Fruit fly (Drosophila melanogaster) whole organism, embryonic: ENCODE results near the gene Sf3b6.
A peak's percentile ranks its signal among the peaks of the same experiment; 100 is the strongest.

Experiments
- CG10462 ChIP-seq: fragments of 200-800 bp; sonication (Bioruptor generic); optimal IDR thresholded peaks from 2 replicates; lab custom pipeline; 2016; ENCODE audit warnings: missing biosample characterization, missing genetic modification characterization
- CG11093 ChIP-seq: fragments of 200-800 bp; sonication (Bioruptor generic); IDR thresholded peaks from 3 replicates; pipeline ENCODE4 v1.3.6; 2022; ENCODE audit warnings: missing biosample characterization, missing genetic modification characterization
- CG11504 ChIP-seq: fragments of 200-800 bp; sonication (Bioruptor generic); optimal IDR thresholded peaks from 3 replicates; lab custom pipeline; 2019; ENCODE audit warnings: missing biosample characterization, mild to moderate bottlenecking, missing genetic modification characterization, moderate library complexity
- CG12155 ChIP-seq: fragments of 200-800 bp; sonication (Bioruptor generic); optimal IDR thresholded peaks from 3 replicates; lab custom pipeline; 2016; ENCODE audit warnings: missing biosample characterization, missing genetic modification characterization
- CG12219 ChIP-seq: fragments of 200-800 bp; sonication (Bioruptor generic); optimal IDR thresholded peaks from 3 replicates; lab custom pipeline; 2018; ENCODE audit warnings: missing biosample characterization, mild to moderate bottlenecking, missing genetic modification characterization
- CG12236 ChIP-seq: fragments of 200-800 bp; sonication (Bioruptor generic); optimal IDR thresholded peaks from 2 replicates; lab custom pipeline; 2016; ENCODE audit warnings: missing biosample characterization, missing genetic modification characterization
- CG14667 ChIP-seq: fragments of 200-800 bp; sonication (Bioruptor generic); IDR thresholded peaks from 2 replicates; pipeline ENCODE4 v1.3.6; 2022; ENCODE audit warnings: missing biosample characterization, missing genetic modification characterization
- CG15011 ChIP-seq: fragments of 200-800 bp; sonication (Bioruptor generic); optimal IDR thresholded peaks from 3 replicates; lab custom pipeline; 2018; ENCODE audit warnings: missing biosample characterization, mild to moderate bottlenecking, missing genetic modification characterization
- CG15479 ChIP-seq: fragments of 200-800 bp; sonication (Bioruptor generic); optimal IDR thresholded peaks from 3 replicates; lab custom pipeline; 2019; ENCODE audit warnings: missing biosample characterization, mild to moderate bottlenecking, missing genetic modification characterization, moderate library complexity
- CG1832 ChIP-seq: fragments of 200-800 bp; sonication (Bioruptor generic); optimal IDR thresholded peaks from 2 replicates; lab custom pipeline; 2017; ENCODE audit warnings: missing biosample characterization, mild to moderate bottlenecking, missing genetic modification characterization, inconsistent platforms
- CG2875 ChIP-seq: fragments of 200-800 bp; sonication (Bioruptor generic); optimal IDR thresholded peaks from 2 replicates; lab custom pipeline; 2017; ENCODE audit warnings: missing biosample characterization, mild to moderate bottlenecking, missing genetic modification characterization, missing genetic modification reagents
- CG2889 ChIP-seq: fragments of 200-800 bp; sonication (Bioruptor generic); IDR thresholded peaks from 3 replicates; pipeline ENCODE4 v1.3.6; 2022; ENCODE audit warnings: missing biosample characterization, missing genetic modification characterization
- CG31365 ChIP-seq: fragments of 200-800 bp; sonication (Bioruptor generic); optimal IDR thresholded peaks from 2 replicates; lab custom pipeline; 2018; ENCODE audit warnings: missing biosample characterization, mild to moderate bottlenecking, missing genetic modification characterization
- CG33557 ChIP-seq: fragments of 200-800 bp; sonication (Bioruptor generic); optimal IDR thresholded peaks from 2 replicates; lab custom pipeline; 2019; ENCODE audit warnings: missing biosample characterization, mild to moderate bottlenecking, missing genetic modification characterization, moderate library complexity
- CG34422 ChIP-seq: fragments of 200-800 bp; sonication (Bioruptor generic); IDR thresholded peaks from 3 replicates; pipeline ENCODE4 v1.3.6; 2022; ENCODE audit warnings: missing biosample characterization, missing genetic modification characterization
- CG4617 ChIP-seq: fragments of 200-800 bp; sonication (Bioruptor generic); optimal IDR thresholded peaks from 3 replicates; lab custom pipeline; 2016; ENCODE audit warnings: missing biosample characterization, missing genetic modification characterization, borderline replicate concordance
- CG6813 ChIP-seq: fragments of 200-800 bp; sonication (Bioruptor generic); optimal IDR thresholded peaks from 2 replicates; lab custom pipeline; 2017; ENCODE audit warnings: missing biosample characterization, missing genetic modification characterization, mild to moderate bottlenecking, moderate library complexity, missing genetic modification reagents
- CG6854 ChIP-seq: fragments of 200-800 bp; sonication (Bioruptor generic); optimal IDR thresholded peaks from 3 replicates; lab custom pipeline; 2017; ENCODE audit warnings: missing biosample characterization, mild to moderate bottlenecking, missing genetic modification characterization
- CG7745 ChIP-seq: fragments of 200-800 bp; sonication (Bioruptor generic); optimal IDR thresholded peaks from 2 replicates; lab custom pipeline; 2018; ENCODE audit warnings: missing biosample characterization, mild to moderate bottlenecking, missing genetic modification characterization, moderate library complexity
- CG8290 ChIP-seq, 3 experiments: fragments of 200-800 bp; sonication (Bioruptor generic); optimal IDR thresholded peaks; 2 replicates each; lab custom pipeline; 2016 to 2019; ENCODE audit warnings: missing biosample characterization in 3 of 3, missing genetic modification characterization in 3 of 3, mild to moderate bottlenecking in 2 of 3, moderate library complexity in 1 of 3
- D19B ChIP-seq: fragments of 200-800 bp; sonication (Bioruptor generic); optimal IDR thresholded peaks from 2 replicates; lab custom pipeline; 2017; ENCODE audit warnings: missing biosample characterization, mild to moderate bottlenecking, missing genetic modification characterization
- Elba2 ChIP-seq: fragments of 200-800 bp; sonication (Bioruptor generic); optimal IDR thresholded peaks from 3 replicates; lab custom pipeline; 2016; ENCODE audit warnings: missing biosample characterization, missing genetic modification characterization
- Hr51 ChIP-seq, 2 experiments: fragments of 200-800 bp; sonication (Bioruptor generic); optimal IDR thresholded peaks; 2 replicates in 1 of 2; 3 replicates in 1 of 2; lab custom pipeline; 2016 to 2018; ENCODE audit warnings: missing biosample characterization in 2 of 2, missing genetic modification characterization in 2 of 2, mild to moderate bottlenecking in 1 of 2, moderate library complexity in 1 of 2
- MTF-1 ChIP-seq: fragments of 200-800 bp; sonication (Bioruptor generic); optimal IDR thresholded peaks from 2 replicates; lab custom pipeline; 2018; ENCODE audit warnings: missing biosample characterization, mild to moderate bottlenecking, missing genetic modification characterization, borderline replicate concordance
- Oaz ChIP-seq: fragments of 200-800 bp; sonication (Bioruptor generic); IDR thresholded peaks from 2 replicates; pipeline ENCODE4 v1.3.6; 2022; ENCODE audit warnings: missing biosample characterization, missing genetic modification characterization
- Optix ChIP-seq: fragments of 200-800 bp; sonication (Bioruptor generic); IDR thresholded peaks from 3 replicates; pipeline ENCODE4 v1.3.6; 2022; ENCODE audit warnings: missing biosample characterization, missing genetic modification characterization
- Trl ChIP-seq, 3 experiments: fragments of >200 bp in 2 of 3; fragments of 200-800 bp in 1 of 3; sonication (Bioruptor generic) in 1 of 3; optimal IDR thresholded peaks; 2 replicates in 1 of 3; 3 replicates in 2 of 3; lab custom pipeline; 2016 to 2017; ENCODE audit warnings: missing biosample characterization in 1 of 3, missing genetic modification characterization in 1 of 3
- ash1 ChIP-seq: fragments of 200-800 bp; sonication (Bioruptor generic); optimal IDR thresholded peaks from 2 replicates; lab custom pipeline; 2018; ENCODE audit warnings: missing biosample characterization, mild to moderate bottlenecking, missing genetic modification characterization
- corto ChIP-seq: fragments of 200-800 bp; sonication (Bioruptor generic); optimal IDR thresholded peaks from 2 replicates; lab custom pipeline; 2016; ENCODE audit warnings: missing biosample characterization, mild to moderate bottlenecking, missing genetic modification characterization, moderate library complexity
- croc ChIP-seq: fragments of 200-800 bp; sonication (Bioruptor generic); conservative IDR thresholded peaks from 3 replicates; pipeline ENCODE4 v1.3.6; 2022; ENCODE audit warnings: missing biosample characterization, missing genetic modification characterization
- crp ChIP-seq, 2 experiments: fragments of 200-800 bp; sonication (Bioruptor generic); optimal IDR thresholded peaks; 2 replicates in 1 of 2; 3 replicates in 1 of 2; lab custom pipeline; 2017; ENCODE audit warnings: missing biosample characterization in 2 of 2, missing genetic modification characterization in 2 of 2, mild to moderate bottlenecking in 1 of 2, moderate library complexity in 1 of 2
- dimm ChIP-seq: fragments of 200-800 bp; sonication (Bioruptor generic); IDR thresholded peaks from 2 replicates; pipeline ENCODE4 v1.3.6; 2022; ENCODE audit warnings: missing biosample characterization, missing genetic modification characterization
- dysf ChIP-seq: fragments of 200-800 bp; sonication (Bioruptor generic); IDR thresholded peaks from 3 replicates; pipeline ENCODE4 v1.3.6; 2022; ENCODE audit warnings: missing biosample characterization, missing genetic modification characterization
- eve ChIP-seq, 2 experiments: fragments of >200 bp; optimal IDR thresholded peaks; 2 replicates each; lab custom pipeline; 2017; ENCODE audit warnings: missing biosample characterization in 2 of 2, missing genetic modification characterization in 2 of 2
- fd102C ChIP-seq: fragments of 200-800 bp; sonication (Bioruptor generic); optimal IDR thresholded peaks from 2 replicates; lab custom pipeline; 2018; ENCODE audit warnings: missing biosample characterization, mild to moderate bottlenecking, missing genetic modification characterization, moderate library complexity
- gce ChIP-seq: fragments of 200-800 bp; sonication (Bioruptor generic); IDR thresholded peaks from 3 replicates; pipeline ENCODE4 v1.3.6; 2022; ENCODE audit warnings: missing biosample characterization, missing genetic modification characterization
- gsb ChIP-seq: fragments of 200-800 bp; sonication (Bioruptor generic); IDR thresholded peaks from 2 replicates; pipeline ENCODE4 v1.3.6; 2022; ENCODE audit warnings: missing biosample characterization, missing genetic modification characterization
- ham ChIP-seq: fragments of 200-800 bp; sonication (Bioruptor generic); IDR thresholded peaks from 2 replicates; pipeline ENCODE4 v1.3.6; 2022; ENCODE audit warnings: missing biosample characterization, missing genetic modification characterization
- mam ChIP-seq: fragments of 200-800 bp; sonication (Bioruptor generic); optimal IDR thresholded peaks from 3 replicates; lab custom pipeline; 2016; ENCODE audit warnings: missing biosample characterization, missing genetic modification characterization
- nau ChIP-seq: fragments of 200-800 bp; sonication (Bioruptor generic); optimal IDR thresholded peaks from 3 replicates; lab custom pipeline; 2017; ENCODE audit warnings: missing biosample characterization, mild to moderate bottlenecking, missing genetic modification characterization, missing genetic modification reagents
- pum ChIP-seq: fragments of 200-800 bp; sonication (Bioruptor generic); optimal IDR thresholded peaks from 2 replicates; lab custom pipeline; 2016; ENCODE audit warnings: missing biosample characterization, missing genetic modification characterization
- repo ChIP-seq: fragments of 200-800 bp; sonication (Bioruptor generic); optimal IDR thresholded peaks from 2 replicates; lab custom pipeline; 2016; ENCODE audit warnings: missing biosample characterization, missing genetic modification characterization
- rib ChIP-seq: fragments of 200-800 bp; sonication (Bioruptor generic); IDR thresholded peaks from 2 replicates; pipeline ENCODE4 v1.3.6; 2022; ENCODE audit warnings: missing biosample characterization, missing genetic modification characterization
- sd ChIP-seq: fragments of 200-800 bp; sonication (Bioruptor generic); optimal IDR thresholded peaks from 3 replicates; lab custom pipeline; 2018; ENCODE audit warnings: missing biosample characterization, mild to moderate bottlenecking, missing genetic modification characterization, moderate library complexity
- seq ChIP-seq: fragments of 200-800 bp; sonication (Bioruptor generic); IDR thresholded peaks from 2 replicates; pipeline ENCODE4 v1.3.6; 2022; ENCODE audit warnings: missing biosample characterization, missing genetic modification characterization
- slbo ChIP-seq: fragments of 200-800 bp; sonication (Bioruptor generic); IDR thresholded peaks from 2 replicates; pipeline ENCODE4 v1.3.6; 2022; ENCODE audit warnings: missing biosample characterization, missing genetic modification characterization
- trh ChIP-seq: fragments of 200-800 bp; sonication (Bioruptor generic); optimal IDR thresholded peaks from 2 replicates; lab custom pipeline; 2016; ENCODE audit warnings: missing biosample characterization, missing genetic modification characterization

Gene Sf3b6

dm6 chr3L:6188995-6189927 is 3.7 kb downstream of the Sf3b6 start, which contains the start of the genes D19A and CG7386 (continued):
- peak; percentile 42 for TF ChIP-seq CG12219 (GFP tag; lab: Kevin White, UChicago)
- TF ChIP-seq CG12236 (GFP tag; lab: Kevin White, UChicago) = no peak
- TF ChIP-seq CG10462 (GFP tag; lab: Kevin White, UChicago) = no peak
- peak; percentile 39; the same call in 1 of the 2 replicates for TF ChIP-seq CG14667
- peak; percentile 61 for TF ChIP-seq CG11504 (tag; lab: Kevin White, UChicago)
- TF ChIP-seq CG6813 (GFP tag; lab: Kevin White, UChicago) = no peak
- TF ChIP-seq D19B (GFP tag; lab: Kevin White, UChicago) = peak; percentile 63
- no peak for TF ChIP-seq Trl (optimal IDR thresholded peaks at IDR 0.05; lab: Kevin White, UChicago)
- TF ChIP-seq Trl (GFP tag; optimal IDR thresholded peaks at IDR 0.05; lab: Kevin White, UChicago) = peak; percentile 54
- TF ChIP-seq CG2875 (GFP tag; lab: Kevin White, UChicago) = no peak
- TF ChIP-seq corto = no peak
- TF ChIP-seq Optix = peak; percentile 61
- no peak for TF ChIP-seq rib (GFP tag; lab: Robert Waterston, UW)
- TF ChIP-seq CG4617 = peak; percentile 7
- TF ChIP-seq CG11093 (GFP tag; lab: Robert Waterston, UW) = peak; percentile 53; the same call in 2 of the 3 replicates
- peak; percentile 15; the same call in 1 of the 2 replicates for TF ChIP-seq gsb
- TF ChIP-seq CG7745 (tag; lab: Kevin White, UChicago) = no peak
- peak; percentile 6 for TF ChIP-seq repo
- no peak for TF ChIP-seq ash1 (GFP tag; lab: Kevin White, UChicago)
- TF ChIP-seq CG33557 (GFP tag; lab: Kevin White, UChicago) = peak; percentile 48
- 0 out of 3 replicates have a peak, but pooled peaks have one; percentile 25 for TF ChIP-seq gce (GFP tag; lab: Robert Waterston, UW)
- peak; percentile 86 for TF ChIP-seq slbo (GFP tag; lab: Robert Waterston, UW)
- TF ChIP-seq fd102C = no peak
- TF ChIP-seq dysf = peak; percentile 66
- peak; percentile 74 for TF ChIP-seq mam (GFP tag; lab: Kevin White, UChicago)
- no peak for TF ChIP-seq CG15479 (GFP tag; lab: Kevin White, UChicago)
- peak; percentile 8 for TF ChIP-seq MTF-1
- no peak for TF ChIP-seq CG1832 (GFP tag; lab: Kevin White, UChicago)
- TF ChIP-seq Oaz (GFP tag; lab: Robert Waterston, UW) = peak; percentile 48; the same call in 1 of the 2 replicates
- peak; percentile 17 to 49 for TF ChIP-seq Hr51 (GFP tag; optimal IDR thresholded peaks at IDR 0.05; lab: Kevin White, UChicago)
- TF ChIP-seq CG34422 (GFP tag; lab: Robert Waterston, UW) = peak; percentile 52
- peak; percentile 100 for TF ChIP-seq CG12155 (GFP tag; lab: Kevin White, UChicago)
- no peak for TF ChIP-seq CG6854 (GFP tag; lab: Kevin White, UChicago)
- TF ChIP-seq pum (GFP tag; lab: Kevin White, UChicago) = peak; percentile 28
- TF ChIP-seq CG31365 = no peak
- TF ChIP-seq CG2889 (GFP tag; lab: Robert Waterston, UW) = 0 out of 3 replicates have a peak, but pooled peaks have one; percentile 57
- no peak for TF ChIP-seq trh (GFP tag; lab: Kevin White, UChicago)
- TF ChIP-seq dimm (GFP tag; lab: Robert Waterston, UW) = no peak
- no peak for TF ChIP-seq sd
- peak; percentile 97 for TF ChIP-seq Elba2 (GFP tag; lab: Kevin White, UChicago)
- TF ChIP-seq crp (GFP tag; optimal IDR thresholded peaks at IDR 0.05; lab: Kevin White, UChicago) = no peak
- no peak for TF ChIP-seq seq
- TF ChIP-seq ham = no peak
- TF ChIP-seq nau (GFP tag; lab: Kevin White, UChicago) = no peak
- TF ChIP-seq croc (GFP tag; lab: Robert Waterston, UW) = peak; percentile 14; the same call in 1 of the 3 replicates
- TF ChIP-seq CG8290 (GFP tag; optimal IDR thresholded peaks at IDR 0.05; lab: Kevin White, UChicago) = peak; percentile 4
- TF ChIP-seq CG8290 (tag; optimal IDR thresholded peaks at IDR 0.05; lab: Kevin White, UChicago) = peak in 1 of 2 experiments; percentile 86
- no peak for TF ChIP-seq eve (GFP tag; optimal IDR thresholded peaks at IDR 0.05; lab: Kevin White, UChicago)
- no peak for TF ChIP-seq CG15011 (GFP tag; lab: Kevin White, UChicago)
